Fruit fly (Drosophila melanogaster) whole organism, prepupa: ENCODE measurements around the gene Cyp303a1.

Source experiments
- Blimp-1 ChIP-seq: fragments of 200-800 bp; sonication (Bioruptor generic); optimal IDR thresholded peaks from 3 replicates; lab custom pipeline; 2017; ENCODE audit warnings: missing biosample characterization, missing genetic modification characterization, mild to moderate bottlenecking, moderate library complexity, missing genetic modification reagents
- CG10631 ChIP-seq: fragments of 200-800 bp; sonication (Bioruptor generic); optimal IDR thresholded peaks from 2 replicates; lab custom pipeline; 2016; ENCODE audit warnings: missing biosample characterization, missing genetic modification characterization
- CG10669 ChIP-seq: fragments of 200-800 bp; sonication (Bioruptor generic); optimal IDR thresholded peaks from 3 replicates; lab custom pipeline; 2018; ENCODE audit warnings: missing biosample characterization, mild to moderate bottlenecking, missing genetic modification characterization, moderate library complexity
- CG11294 ChIP-seq: fragments of 200-800 bp; sonication (Bioruptor generic); IDR thresholded peaks from 2 replicates; pipeline ENCODE4 v1.3.6; 2022; ENCODE audit warnings: missing biosample characterization, missing genetic modification characterization
- CG11762 ChIP-seq: fragments of 200-800 bp; sonication (Bioruptor generic); optimal IDR thresholded peaks from 3 replicates; lab custom pipeline; 2016; ENCODE audit warnings: missing biosample characterization, missing genetic modification characterization; ENCODE audit not compliant: insufficient read depth
- CG11902 ChIP-seq: fragments of 200-800 bp; sonication (Bioruptor generic); optimal IDR thresholded peaks from 3 replicates; lab custom pipeline; 2016; ENCODE audit warnings: missing biosample characterization, missing genetic modification characterization
- CG15336 ChIP-seq: fragments of 200-800 bp; sonication (Bioruptor generic); IDR thresholded peaks from 2 replicates; pipeline ENCODE4 v1.3.6; 2022; ENCODE audit warnings: missing biosample characterization, missing genetic modification characterization
- CG1621 ChIP-seq: fragments of 200-800 bp; sonication (Bioruptor generic); optimal IDR thresholded peaks from 3 replicates; lab custom pipeline; 2018; ENCODE audit warnings: missing biosample characterization, mild to moderate bottlenecking, missing genetic modification characterization
- CG31627 ChIP-seq: fragments of 200-800 bp; sonication (Bioruptor generic); optimal IDR thresholded peaks from 3 replicates; lab custom pipeline; 2016; ENCODE audit warnings: missing biosample characterization, missing genetic modification characterization
- CG3919 ChIP-seq: fragments of 200-800 bp; sonication (Bioruptor generic); optimal IDR thresholded peaks from 3 replicates; lab custom pipeline; 2016; ENCODE audit warnings: missing biosample characterization, missing genetic modification characterization
- CG4318 ChIP-seq: fragments of 200-800 bp; sonication (Bioruptor generic); optimal IDR thresholded peaks from 3 replicates; lab custom pipeline; 2017; ENCODE audit warnings: missing biosample characterization, mild to moderate bottlenecking, missing genetic modification characterization
- CG6163 ChIP-seq: fragments of 200-800 bp; sonication (Bioruptor generic); IDR thresholded peaks from 3 replicates; pipeline ENCODE4 v1.3.6; 2022; ENCODE audit warnings: missing biosample characterization, missing genetic modification characterization
- CG6792 ChIP-seq: fragments of 200-800 bp; sonication (Bioruptor generic); optimal IDR thresholded peaks from 3 replicates; lab custom pipeline; 2016; ENCODE audit warnings: missing biosample characterization, missing genetic modification characterization
- CG6808 ChIP-seq: fragments of 200-800 bp; sonication (Bioruptor generic); optimal IDR thresholded peaks from 3 replicates; lab custom pipeline; 2017; ENCODE audit warnings: missing biosample characterization, missing genetic modification characterization, mild to moderate bottlenecking, moderate library complexity, missing genetic modification reagents
- CG6854 ChIP-seq: fragments of 200-800 bp; sonication (Bioruptor generic); optimal IDR thresholded peaks from 2 replicates; lab custom pipeline; 2017; ENCODE audit warnings: missing biosample characterization, mild to moderate bottlenecking, missing genetic modification characterization
- CG7368 ChIP-seq: fragments of 200-800 bp; sonication (Bioruptor generic); optimal IDR thresholded peaks from 3 replicates; lab custom pipeline; 2016; ENCODE audit warnings: missing biosample characterization, missing genetic modification characterization
- CG8632 ChIP-seq: fragments of 200-800 bp; sonication (Bioruptor generic); optimal IDR thresholded peaks from 3 replicates; lab custom pipeline; 2016; ENCODE audit warnings: missing biosample characterization, missing genetic modification characterization
- Eip75B ChIP-seq: fragments of 200-800 bp; sonication (Bioruptor generic); optimal IDR thresholded peaks from 3 replicates; lab custom pipeline; 2016; ENCODE audit warnings: missing biosample characterization, missing genetic modification characterization
- Eip78C ChIP-seq: fragments of 200-800 bp; sonication (Bioruptor generic); peaks from one replicate; lab custom pipeline; 2016; ENCODE audit warnings: missing biosample characterization, missing genetic modification characterization
- Eip93F ChIP-seq: fragments of 200-800 bp; sonication (Bioruptor generic); optimal IDR thresholded peaks from 2 replicates; lab custom pipeline; 2016; ENCODE audit warnings: missing biosample characterization, mild to moderate bottlenecking, missing genetic modification characterization
- Ets96B ChIP-seq: fragments of 200-800 bp; optimal IDR thresholded peaks from 2 replicates; lab custom pipeline; 2019; ENCODE audit warnings: missing biosample characterization, mild to moderate bottlenecking, missing genetic modification characterization, moderate library complexity
- Gug ChIP-seq: fragments of 200-800 bp; sonication (Bioruptor generic); IDR thresholded peaks from 2 replicates; pipeline ENCODE4 v1.3.6; 2022; ENCODE audit warnings: missing biosample characterization, missing genetic modification characterization
- Hr38 ChIP-seq: sonication (Bioruptor generic); optimal IDR thresholded peaks from 2 replicates; lab custom pipeline; 2016; ENCODE audit warnings: missing biosample characterization, missing genetic modification characterization
- Hr39 ChIP-seq: fragments of 200-800 bp; sonication (Bioruptor generic); optimal IDR thresholded peaks from 2 replicates; lab custom pipeline; 2016; ENCODE audit warnings: missing biosample characterization, missing genetic modification characterization
- Hr4 ChIP-seq: fragments of 200-800 bp; sonication (Bioruptor generic); optimal IDR thresholded peaks from 3 replicates; lab custom pipeline; 2016; ENCODE audit warnings: missing biosample characterization, missing genetic modification characterization
- Lpt ChIP-seq: fragments of 200-800 bp; sonication (Bioruptor generic); optimal IDR thresholded peaks from 3 replicates; lab custom pipeline; 2016; ENCODE audit warnings: missing biosample characterization, missing genetic modification characterization
- Met ChIP-seq: fragments of 200-800 bp; sonication (Bioruptor generic); optimal IDR thresholded peaks from 3 replicates; lab custom pipeline; 2016; ENCODE audit warnings: missing biosample characterization, missing genetic modification characterization
- OdsH ChIP-seq: fragments of 200-800 bp; sonication (Bioruptor generic); optimal IDR thresholded peaks from 3 replicates; lab custom pipeline; 2016; ENCODE audit warnings: missing biosample characterization, missing genetic modification characterization
- Smox ChIP-seq: fragments of 200-800 bp; sonication (Bioruptor generic); optimal IDR thresholded peaks from 3 replicates; lab custom pipeline; 2016; ENCODE audit warnings: missing biosample characterization, missing genetic modification characterization
- Sox102F ChIP-seq: fragments of 200-800 bp; sonication (Bioruptor generic); optimal IDR thresholded peaks from 2 replicates; lab custom pipeline; 2016; ENCODE audit warnings: missing biosample characterization, mild to moderate bottlenecking, missing genetic modification characterization
- Sox14 ChIP-seq: fragments of 200-800 bp; sonication (Bioruptor generic); optimal IDR thresholded peaks from 3 replicates; lab custom pipeline; 2016; ENCODE audit warnings: missing biosample characterization, missing genetic modification characterization
- Sox15 ChIP-seq: fragments of 200-800 bp; sonication (Bioruptor generic); optimal IDR thresholded peaks from 3 replicates; lab custom pipeline; 2016; ENCODE audit warnings: missing biosample characterization, missing genetic modification characterization
- achi ChIP-seq: fragments of 200-800 bp; sonication (Bioruptor generic); optimal IDR thresholded peaks from 3 replicates; lab custom pipeline; 2016; ENCODE audit warnings: missing biosample characterization, missing genetic modification characterization
- cyc ChIP-seq: fragments of 200-800 bp; sonication (Bioruptor generic); optimal IDR thresholded peaks from 3 replicates; lab custom pipeline; 2016; ENCODE audit warnings: missing biosample characterization, missing genetic modification characterization
- dsx ChIP-seq: fragments of 200-800 bp; optimal IDR thresholded peaks from 3 replicates; lab custom pipeline; 2019; ENCODE audit warnings: missing biosample characterization, mild to moderate bottlenecking, missing genetic modification characterization, moderate library complexity; ENCODE audit not compliant: poor library complexity, severe bottlenecking
- eg ChIP-seq: fragments of 200-800 bp; sonication (Bioruptor generic); IDR thresholded peaks from 3 replicates; pipeline ENCODE4 v1.3.6; 2022; ENCODE audit warnings: missing biosample characterization, missing genetic modification characterization
- esn ChIP-seq: fragments of 200-800 bp; sonication (Bioruptor generic); optimal IDR thresholded peaks from 2 replicates; lab custom pipeline; 2016; ENCODE audit warnings: missing biosample characterization, mild to moderate bottlenecking, missing genetic modification characterization, moderate library complexity
- fd59A ChIP-seq: fragments of 200-800 bp; sonication (Bioruptor generic); optimal IDR thresholded peaks from 2 replicates; lab custom pipeline; 2017; ENCODE audit warnings: missing biosample characterization, mild to moderate bottlenecking, missing genetic modification characterization, missing genetic modification reagents
- fkh ChIP-seq: fragments of 200-800 bp; sonication (Bioruptor generic); optimal IDR thresholded peaks from 3 replicates; lab custom pipeline; 2017; ENCODE audit warnings: missing biosample characterization, mild to moderate bottlenecking, missing genetic modification characterization, moderate library complexity
- lz ChIP-seq: fragments of 200-800 bp; sonication (Bioruptor generic); optimal IDR thresholded peaks from 3 replicates; lab custom pipeline; 2016; ENCODE audit warnings: missing biosample characterization, missing genetic modification characterization
- net ChIP-seq: fragments of 200-800 bp; sonication (Bioruptor generic); optimal IDR thresholded peaks from 3 replicates; lab custom pipeline; 2016; ENCODE audit warnings: missing biosample characterization, missing genetic modification characterization
- salr ChIP-seq, 2 experiments: fragments of 200-800 bp; sonication (Bioruptor generic); optimal IDR thresholded peaks; 3 replicates each; lab custom pipeline; 2016 to 2018; ENCODE audit warnings: missing biosample characterization in 2 of 2, missing genetic modification characterization in 2 of 2, mild to moderate bottlenecking in 1 of 2
- spab ChIP-seq: fragments of 200-800 bp; sonication (Bioruptor generic); optimal IDR thresholded peaks from 2 replicates; lab custom pipeline; 2017; ENCODE audit warnings: missing biosample characterization, mild to moderate bottlenecking, missing genetic modification characterization, missing genetic modification reagents
- ss ChIP-seq, 2 experiments: fragments of 200-800 bp; sonication (Bioruptor generic); optimal IDR thresholded peaks; 2 replicates in 1 of 2; 3 replicates in 1 of 2; lab custom pipeline; 2017 to 2018; ENCODE audit warnings: mild to moderate bottlenecking in 2 of 2, missing biosample characterization in 2 of 2, missing genetic modification characterization in 2 of 2, moderate library complexity in 1 of 2
- svp ChIP-seq: fragments of 200-800 bp; sonication (Bioruptor generic); peaks from one replicate; lab custom pipeline; 2016; ENCODE audit warnings: missing biosample characterization, missing genetic modification characterization
- topi ChIP-seq: fragments of 200-800 bp; sonication (Bioruptor generic); optimal IDR thresholded peaks from 3 replicates; lab custom pipeline; 2016; ENCODE audit warnings: missing biosample characterization, missing genetic modification characterization
- vri ChIP-seq: fragments of 200-800 bp; sonication (Bioruptor generic); optimal IDR thresholded peaks from 3 replicates; lab custom pipeline; 2016; ENCODE audit warnings: missing biosample characterization, mild to moderate bottlenecking, missing genetic modification characterization

Cyp303a1 gene

dm6 chr2L:16324833-16325232 is 30.9 kb downstream of the Cyp303a1 start (continued):
- TF ChIP-seq CG7368 (GFP tag; lab: Kevin White, UChicago) = no peak
- no peak for TF ChIP-seq Eip75B (GFP tag; lab: Kevin White, UChicago)
- peak; percentile 8 for TF ChIP-seq net (GFP tag; lab: Kevin White, UChicago)
- TF ChIP-seq Blimp-1 (GFP tag; lab: Kevin White, UChicago) = peak; percentile 31
- no peak for TF ChIP-seq Lpt (GFP tag; lab: Kevin White, UChicago)
- TF ChIP-seq Hr39 = no peak
- no peak for TF ChIP-seq Eip93F (GFP tag; lab: Kevin White, UChicago)
- TF ChIP-seq CG6163 (GFP tag; lab: Robert Waterston, UW) = peak; percentile 59; the same call in 2 of the 3 replicates
- no peak for TF ChIP-seq fkh
- TF ChIP-seq OdsH = no peak
- peak; percentile 17 for TF ChIP-seq CG6808
- TF ChIP-seq salr (GFP tag; optimal IDR thresholded peaks at IDR 0.05; lab: Kevin White, UChicago) = no peak
- no peak for TF ChIP-seq CG11902 (GFP tag; lab: Kevin White, UChicago)
- no peak for TF ChIP-seq Sox15 (GFP tag; lab: Kevin White, UChicago)
- no peak for TF ChIP-seq Hr4
- no peak for TF ChIP-seq CG11762 (GFP tag; lab: Kevin White, UChicago)
- TF ChIP-seq vri = peak; percentile 22
- TF ChIP-seq cyc (GFP tag; lab: Kevin White, UChicago) = no peak
- TF ChIP-seq Eip78C (GFP tag; lab: Kevin White, UChicago) = peak; percentile 76
- TF ChIP-seq fd59A (GFP tag; lab: Kevin White, UChicago) = no peak
- no peak for TF ChIP-seq CG11294
- TF ChIP-seq CG10669 (GFP tag; lab: Kevin White, UChicago) = no peak
- no peak for TF ChIP-seq dsx (GFP tag; lab: Kevin White, UChicago)
- TF ChIP-seq CG31627 = no peak
- TF ChIP-seq Gug (GFP tag; lab: Robert Waterston, UW) = no peak
- no peak for TF ChIP-seq Smox (GFP tag; lab: Kevin White, UChicago)
- no peak for TF ChIP-seq CG1621
- TF ChIP-seq eg (GFP tag; lab: Robert Waterston, UW) = no peak
- TF ChIP-seq svp = peak; percentile 89
- no peak for TF ChIP-seq CG3919 (GFP tag; lab: Kevin White, UChicago)
- TF ChIP-seq Met (GFP tag; lab: Kevin White, UChicago) = no peak
- no peak for TF ChIP-seq lz
- no peak for TF ChIP-seq CG4318

DNA sequence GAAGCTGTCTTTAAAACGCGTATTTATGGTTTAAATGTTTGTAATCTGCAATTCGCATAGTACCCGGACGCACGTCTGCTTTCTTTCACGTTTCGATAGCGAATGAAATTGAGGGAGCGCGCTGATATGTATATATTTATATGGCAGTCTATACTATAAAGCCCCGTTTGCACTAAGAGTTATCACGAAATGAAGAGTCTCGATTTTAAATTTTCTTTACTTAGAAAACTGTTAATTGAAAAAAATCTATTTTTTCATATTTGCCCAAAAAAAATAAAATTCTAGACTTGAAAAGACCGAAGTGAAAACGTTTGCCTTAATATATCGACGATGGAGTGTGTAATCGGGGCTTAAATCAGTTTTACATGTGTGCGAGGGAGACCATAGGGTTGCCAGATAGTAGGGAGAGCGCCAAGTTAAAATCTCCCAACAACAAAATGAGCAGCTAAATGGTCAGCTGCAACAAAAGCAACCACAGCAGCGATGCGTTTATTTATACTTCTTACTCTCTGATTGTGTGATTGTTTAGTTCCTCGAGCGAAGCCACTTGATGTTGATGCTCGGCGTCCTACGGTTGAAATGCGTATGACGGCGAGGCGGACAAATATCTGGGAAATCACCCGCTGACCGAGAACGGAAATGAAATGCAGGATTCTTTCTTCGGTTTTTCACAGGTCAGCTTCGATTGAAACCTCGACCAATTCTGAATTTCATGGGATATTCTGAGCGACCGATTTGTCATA is 31.7 kb downstream of the Cyp303a1 start, which contains the start of gene cact:
cact (minus strand) TSS at position 693 of the 743 bp plus-strand sequence.
- TF ChIP-seq ss (GFP tag; optimal IDR thresholded peaks at IDR 0.05; lab: Kevin White, UChicago) (peak; percentile 53 to 60), Eip93F (GFP tag; lab: Kevin White, UChicago) (peak; percentile 91), CG6792 (GFP tag; lab: Kevin White, UChicago) (peak; percentile 91), Hr4 (peak; percentile 96), Sox102F (peak; percentile 92), CG15336 (GFP tag; lab: Robert Waterston, UW) (peak; percentile 93), topi (GFP tag; lab: Kevin White, UChicago) (peak; percentile 92), vri (peak; percentile 84), Ets96B (tag; lab: Kevin White, UChicago) (peak; percentile 93), esn (GFP tag; lab: Kevin White, UChicago) (peak; percentile 95), Lpt (GFP tag; lab: Kevin White, UChicago) (peak; percentile 85), CG8632 (peak; percentile 88), eg (GFP tag; lab: Robert Waterston, UW) (peak; percentile 92), CG10631 (GFP tag; lab: Kevin White, UChicago) (peak; percentile 93), Smox (GFP tag; lab: Kevin White, UChicago) (peak; percentile 95), svp (peak; percentile 94), CG11762 (GFP tag; lab: Kevin White, UChicago) (peak; percentile 63), Sox15 (GFP tag; lab: Kevin White, UChicago) (peak; percentile 89), CG3919 (GFP tag; lab: Kevin White, UChicago) (peak; percentile 89), CG6808 (peak; percentile 68), spab (GFP tag; lab: Kevin White, UChicago) (peak; percentile 69), dsx (GFP tag; lab: Kevin White, UChicago) (peak; percentile 85), CG7368 (GFP tag; lab: Kevin White, UChicago) (peak; percentile 78), OdsH (peak; percentile 94), CG6854 (GFP tag; lab: Kevin White, UChicago) (peak; percentile 49), achi (GFP tag; lab: Kevin White, UChicago) (peak; percentile 92), Hr38 (peak; percentile 59), Blimp-1 (GFP tag; lab: Kevin White, UChicago) (peak; percentile 23), CG11294 (peak; percentile 86), Sox14 (GFP tag; lab: Kevin White, UChicago) (peak; percentile 94)
